Fruit fly (Drosophila melanogaster) whole organism, embryonic: Measurements from ENCODE around the gene CG15283.

Source experiments
- BEAF-32 ChIP-seq: fragments of 200-800 bp; sonication (Bioruptor generic); optimal IDR thresholded peaks from 3 replicates; lab custom pipeline; 2017; ENCODE audit warnings: missing biosample characterization, missing genetic modification characterization, mild to moderate bottlenecking, moderate library complexity, missing genetic modification reagents
- BtbVII ChIP-seq: fragments of 200-800 bp; sonication (Bioruptor generic); optimal IDR thresholded peaks from 3 replicates; lab custom pipeline; 2017; ENCODE audit warnings: missing biosample characterization, mild to moderate bottlenecking, missing genetic modification characterization
- CG1024 ChIP-seq: fragments of 200-800 bp; sonication (Bioruptor generic); IDR thresholded peaks from 2 replicates; pipeline ENCODE4 v1.3.6; 2022; ENCODE audit warnings: missing biosample characterization, missing genetic modification characterization
- CG11085 ChIP-seq: fragments of 200-800 bp; sonication (Bioruptor generic); IDR thresholded peaks from 2 replicates; pipeline ENCODE4 v1.3.6; 2022; ENCODE audit warnings: missing biosample characterization, missing genetic modification characterization
- CG11398 ChIP-seq: fragments of 200-800 bp; sonication (Bioruptor generic); optimal IDR thresholded peaks from 2 replicates; lab custom pipeline; 2016; ENCODE audit warnings: missing biosample characterization, missing genetic modification characterization
- CG12299 ChIP-seq: fragments of 200-800 bp; sonication (Bioruptor generic); optimal IDR thresholded peaks from 2 replicates; lab custom pipeline; 2018; ENCODE audit warnings: missing biosample characterization, mild to moderate bottlenecking, missing genetic modification characterization
- CG13894 ChIP-seq: fragments of 200-800 bp; sonication (Bioruptor generic); optimal IDR thresholded peaks from 3 replicates; lab custom pipeline; 2018; ENCODE audit warnings: missing biosample characterization, mild to moderate bottlenecking, missing genetic modification characterization, moderate library complexity
- CG14667 ChIP-seq: fragments of 200-800 bp; sonication (Bioruptor generic); IDR thresholded peaks from 2 replicates; pipeline ENCODE4 v1.3.6; 2022; ENCODE audit warnings: missing biosample characterization, missing genetic modification characterization
- CG15696 ChIP-seq: fragments of 200-800 bp; sonication (Bioruptor generic); optimal IDR thresholded peaks from 2 replicates; lab custom pipeline; 2019; ENCODE audit warnings: missing biosample characterization, mild to moderate bottlenecking, missing genetic modification characterization, moderate library complexity
- CG17361 ChIP-seq: fragments of 200-800 bp; sonication (Bioruptor generic); IDR thresholded peaks from 3 replicates; pipeline ENCODE4 v1.3.6; 2022; ENCODE audit warnings: missing biosample characterization, missing genetic modification characterization
- CG18011 ChIP-seq: fragments of 200-800 bp; sonication (Bioruptor generic); optimal IDR thresholded peaks from 2 replicates; lab custom pipeline; 2017; ENCODE audit warnings: missing biosample characterization, missing genetic modification characterization, mild to moderate bottlenecking, moderate library complexity, missing genotype
- CG18599 ChIP-seq: fragments of 200-800 bp; sonication (Bioruptor generic); optimal IDR thresholded peaks from 3 replicates; lab custom pipeline; 2017; ENCODE audit warnings: missing biosample characterization, missing genetic modification characterization, mild to moderate bottlenecking, moderate library complexity, missing genetic modification reagents
- CG2202 ChIP-seq: fragments of 200-800 bp; sonication (Bioruptor generic); optimal IDR thresholded peaks from 2 replicates; lab custom pipeline; 2018; ENCODE audit warnings: missing biosample characterization, mild to moderate bottlenecking, missing genetic modification characterization
- CG4707 ChIP-seq: fragments of 200-800 bp; sonication (Bioruptor generic); optimal IDR thresholded peaks from 2 replicates; lab custom pipeline; 2018; ENCODE audit warnings: missing biosample characterization, mild to moderate bottlenecking, missing genetic modification characterization, moderate library complexity
- CG9609 ChIP-seq: fragments of 200-800 bp; sonication (Bioruptor generic); optimal IDR thresholded peaks from 3 replicates; lab custom pipeline; 2016; ENCODE audit warnings: missing biosample characterization, missing genetic modification characterization
- CG9797 ChIP-seq: fragments of 200-800 bp; sonication (Bioruptor generic); optimal IDR thresholded peaks from 3 replicates; lab custom pipeline; 2018; ENCODE audit warnings: missing biosample characterization, mild to moderate bottlenecking, missing genetic modification characterization
- D19B ChIP-seq: fragments of 200-800 bp; sonication (Bioruptor generic); optimal IDR thresholded peaks from 2 replicates; lab custom pipeline; 2017; ENCODE audit warnings: missing biosample characterization, mild to moderate bottlenecking, missing genetic modification characterization
- Dbx ChIP-seq: fragments of 200-800 bp; sonication (Bioruptor generic); IDR thresholded peaks from 3 replicates; pipeline ENCODE4 v1.3.6; 2022; ENCODE audit warnings: missing biosample characterization, missing genetic modification characterization
- Fer1 ChIP-seq: fragments of 200-800 bp; sonication (Bioruptor generic); optimal IDR thresholded peaks from 2 replicates; lab custom pipeline; 2017; ENCODE audit warnings: missing biosample characterization, mild to moderate bottlenecking, missing genetic modification characterization
- Myb ChIP-seq: fragments of 200-800 bp; sonication (Bioruptor generic); optimal IDR thresholded peaks from 2 replicates; lab custom pipeline; 2016; ENCODE audit warnings: missing biosample characterization, missing genetic modification characterization
- NC2β ChIP-seq: fragments of 200-800 bp; sonication (Bioruptor generic); optimal IDR thresholded peaks from 2 replicates; lab custom pipeline; 2016; ENCODE audit warnings: missing biosample characterization, missing genetic modification characterization
- Scr ChIP-seq: fragments of 200-800 bp; sonication (Bioruptor generic); IDR thresholded peaks from 2 replicates; pipeline ENCODE4 v1.3.6; 2022; ENCODE audit warnings: missing biosample characterization, missing genetic modification characterization; ENCODE audit not compliant: partially characterized antibody
- Sox102F ChIP-seq: fragments of 200-800 bp; sonication (Bioruptor generic); optimal IDR thresholded peaks from 2 replicates; lab custom pipeline; 2018; ENCODE audit warnings: missing biosample characterization, mild to moderate bottlenecking, missing genetic modification characterization, moderate library complexity
- Sry-β ChIP-seq: fragments of 200-800 bp; sonication (Bioruptor generic); optimal IDR thresholded peaks from 2 replicates; lab custom pipeline; 2018; ENCODE audit warnings: missing biosample characterization, mild to moderate bottlenecking, missing genetic modification characterization, moderate library complexity
- Stat92E ChIP-seq, 3 experiments: fragments of >200 bp in 2 of 3; fragments of 200-800 bp in 1 of 3; sonication (Bioruptor generic) in 1 of 3; optimal IDR thresholded peaks; 2 replicates each; lab custom pipeline; 2017 to 2019; ENCODE audit warnings: missing biosample characterization in 3 of 3, missing genetic modification characterization in 3 of 3, mild to moderate bottlenecking in 1 of 3, moderate library complexity in 1 of 3
- Taf1 ChIP-seq: fragments of 200-800 bp; sonication (Bioruptor generic); IDR thresholded peaks from 2 replicates; pipeline ENCODE4 v1.3.6; 2022; ENCODE audit warnings: missing biosample characterization, missing genetic modification characterization
- ap ChIP-seq: fragments of 200-800 bp; sonication (Bioruptor generic); IDR thresholded peaks from 2 replicates; pipeline ENCODE4 v1.3.6; 2022; ENCODE audit warnings: missing biosample characterization, missing genetic modification characterization
- bab2 ChIP-seq: fragments of 200-800 bp; sonication (Bioruptor generic); optimal IDR thresholded peaks from 2 replicates; lab custom pipeline; 2016; ENCODE audit warnings: missing biosample characterization, missing genetic modification characterization
- btn ChIP-seq: fragments of 200-800 bp; sonication (Bioruptor generic); optimal IDR thresholded peaks from 2 replicates; lab custom pipeline; 2016; ENCODE audit warnings: missing biosample characterization, missing genetic modification characterization
- ci ChIP-seq: fragments of 200-800 bp; sonication (Bioruptor generic); IDR thresholded peaks from 3 replicates; pipeline ENCODE4 v1.3.6; 2022; ENCODE audit warnings: missing biosample characterization, missing genetic modification characterization
- crc ChIP-seq: fragments of 200-800 bp; sonication (Bioruptor generic); optimal IDR thresholded peaks from 2 replicates; lab custom pipeline; 2016; ENCODE audit warnings: missing biosample characterization, missing genetic modification characterization
- croc ChIP-seq: fragments of 200-800 bp; sonication (Bioruptor generic); conservative IDR thresholded peaks from 3 replicates; pipeline ENCODE4 v1.3.6; 2022; ENCODE audit warnings: missing biosample characterization, missing genetic modification characterization
- crp ChIP-seq, 2 experiments: fragments of 200-800 bp; sonication (Bioruptor generic); optimal IDR thresholded peaks; 2 replicates in 1 of 2; 3 replicates in 1 of 2; lab custom pipeline; 2017; ENCODE audit warnings: missing biosample characterization in 2 of 2, missing genetic modification characterization in 2 of 2, mild to moderate bottlenecking in 1 of 2, moderate library complexity in 1 of 2
- eve ChIP-seq, 2 experiments: fragments of >200 bp; optimal IDR thresholded peaks; 2 replicates each; lab custom pipeline; 2017; ENCODE audit warnings: missing biosample characterization in 2 of 2, missing genetic modification characterization in 2 of 2
- eyg ChIP-seq: fragments of 200-800 bp; sonication (Bioruptor generic); optimal IDR thresholded peaks from 3 replicates; lab custom pipeline; 2016; ENCODE audit warnings: missing biosample characterization, missing genetic modification characterization
- fd102C ChIP-seq: fragments of 200-800 bp; sonication (Bioruptor generic); optimal IDR thresholded peaks from 2 replicates; lab custom pipeline; 2018; ENCODE audit warnings: missing biosample characterization, mild to moderate bottlenecking, missing genetic modification characterization, moderate library complexity
- gcm ChIP-seq: fragments of 200-800 bp; sonication (Bioruptor generic); optimal IDR thresholded peaks from 2 replicates; lab custom pipeline; 2019; ENCODE audit warnings: missing biosample characterization, mild to moderate bottlenecking, missing genetic modification characterization, moderate library complexity
- gem ChIP-seq: fragments of 200-800 bp; sonication (Bioruptor generic); optimal IDR thresholded peaks from 2 replicates; lab custom pipeline; 2019; ENCODE audit warnings: missing biosample characterization, mild to moderate bottlenecking, missing genetic modification characterization, moderate library complexity
- gfzf ChIP-seq: fragments of 200-800 bp; sonication (Bioruptor generic); optimal IDR thresholded peaks from 2 replicates; lab custom pipeline; 2016; ENCODE audit warnings: missing biosample characterization, mild to moderate bottlenecking, missing genetic modification characterization, moderate library complexity
- hkb ChIP-seq, 2 experiments: fragments of 200-800 bp in 1 of 2; fragments of >200 bp in 1 of 2; sonication (Bioruptor generic) in 1 of 2; IDR thresholded peaks in 1 of 2; optimal IDR thresholded peaks in 1 of 2; 2 replicates each; pipeline versions ENCODE4 v1.3.6 to Lab custom; 2017 to 2022; ENCODE audit warnings: missing biosample characterization in 1 of 2, missing genetic modification characterization in 1 of 2
- jumu ChIP-seq: fragments of 200-800 bp; sonication (Bioruptor generic); optimal IDR thresholded peaks from 3 replicates; lab custom pipeline; 2016; ENCODE audit warnings: missing biosample characterization, missing genetic modification characterization
- lola ChIP-seq, 3 experiments: fragments of >200 bp in 2 of 3; fragments of 200-800 bp in 1 of 3; sonication (Bioruptor generic) in 1 of 3; optimal IDR thresholded peaks; 2 replicates each; lab custom pipeline; 2017 to 2019; ENCODE audit warnings: missing biosample characterization in 3 of 3, missing genetic modification characterization in 3 of 3, mild to moderate bottlenecking in 1 of 3, moderate library complexity in 1 of 3
- oc ChIP-seq: fragments of 200-800 bp; sonication (Bioruptor generic); optimal IDR thresholded peaks from 2 replicates; lab custom pipeline; 2018; ENCODE audit warnings: missing biosample characterization, mild to moderate bottlenecking, missing genetic modification characterization, moderate library complexity
- pan ChIP-seq, 4 experiments: fragments of >200 bp in 3 of 4; fragments of 200-800 bp in 1 of 4; sonication (Bioruptor generic) in 1 of 4; optimal IDR thresholded peaks in 3 of 4; IDR thresholded peaks in 1 of 4; 2 replicates each; pipeline versions ENCODE4 v1.3.6 to Lab custom; 2017 to 2022; ENCODE audit warnings: missing biosample characterization in 2 of 4, missing genetic modification characterization in 2 of 4, mixed read lengths in 1 of 4
- prd ChIP-seq, 3 experiments: fragments of >200 bp in 2 of 3; fragments of 200-800 bp in 1 of 3; sonication (Bioruptor generic) in 1 of 3; optimal IDR thresholded peaks in 2 of 3; IDR thresholded peaks in 1 of 3; 2 replicates in 2 of 3; 3 replicates in 1 of 3; pipeline versions ENCODE4 v1.3.6 to Lab custom; 2017 to 2022; ENCODE audit warnings: missing biosample characterization in 1 of 3, missing genetic modification characterization in 1 of 3
- sd ChIP-seq: fragments of 200-800 bp; sonication (Bioruptor generic); optimal IDR thresholded peaks from 3 replicates; lab custom pipeline; 2018; ENCODE audit warnings: missing biosample characterization, mild to moderate bottlenecking, missing genetic modification characterization, moderate library complexity
- sim ChIP-seq: fragments of 200-800 bp; sonication (Bioruptor generic); IDR thresholded peaks from 2 replicates; pipeline ENCODE4 v1.3.6; 2022; ENCODE audit warnings: missing biosample characterization, missing genetic modification characterization
- tgo ChIP-seq: fragments of 200-800 bp; sonication (Bioruptor generic); IDR thresholded peaks from 3 replicates; pipeline ENCODE4 v1.3.6; 2022; ENCODE audit warnings: missing biosample characterization, missing genetic modification characterization
- tin ChIP-seq: fragments of 200-800 bp; sonication (Bioruptor generic); optimal IDR thresholded peaks from 3 replicates; lab custom pipeline; 2016; ENCODE audit warnings: missing biosample characterization, missing genetic modification characterization
- vnd ChIP-seq: fragments of 200-800 bp; sonication (Bioruptor generic); IDR thresholded peaks from 3 replicates; pipeline ENCODE4 v1.3.6; 2022; ENCODE audit warnings: missing biosample characterization, missing genetic modification characterization; ENCODE audit not compliant: partially characterized antibody
- yki ChIP-seq: fragments of >200 bp; optimal IDR thresholded peaks from 3 replicates; lab custom pipeline; 2018

The CG15283 gene

DNA sequence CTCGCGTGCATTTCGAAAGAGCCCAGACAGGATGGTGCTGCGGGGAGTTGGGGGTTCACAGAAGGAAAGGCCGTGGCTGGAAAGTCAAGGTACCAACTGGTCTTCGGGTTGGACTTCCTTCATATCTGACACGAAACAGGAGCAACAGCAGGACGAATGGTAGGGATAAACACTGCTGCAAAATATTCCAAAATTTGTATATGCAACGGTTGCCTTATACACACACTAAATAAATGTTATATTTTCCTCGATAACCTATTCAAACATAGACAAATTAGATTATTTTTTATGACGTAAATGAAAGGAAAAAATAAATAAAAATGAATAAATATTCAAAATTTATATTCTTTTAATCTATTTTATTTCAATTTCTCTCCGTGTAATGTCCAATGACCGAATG, 19.0 kb upstream of the CG15283 start (continued):
- TF ChIP-seq lola (GFP tag; optimal IDR thresholded peaks at IDR 0.05; lab: Kevin White, UChicago) (peak in 1 of 3 experiments; percentile 16), gfzf (GFP tag; lab: Kevin White, UChicago) (no peak), ap (GFP tag; lab: Robert Waterston, UW) (no peak), Myb (GFP tag; lab: Kevin White, UChicago) (no peak), BtbVII (no peak), CG13894 (tag; lab: Kevin White, UChicago) (no peak), Taf1 (GFP tag; lab: Robert Waterston, UW) (no peak), BEAF-32 (no peak), fd102C (no peak), crp (GFP tag; optimal IDR thresholded peaks at IDR 0.05; lab: Kevin White, UChicago) (no peak), btn (no peak), ci (GFP tag; lab: Robert Waterston, UW) (no peak), gcm (no peak), CG1024 (no peak), yki (lab: Kevin White, UChicago) (no peak), tin (GFP tag; lab: Kevin White, UChicago) (no peak), bab2 (no peak), croc (no peak), crc (no peak), Dbx (GFP tag; lab: Robert Waterston, UW) (no peak), eve (GFP tag; optimal IDR thresholded peaks at IDR 0.05; lab: Kevin White, UChicago) (no peak), Sry-β (GFP tag; lab: Kevin White, UChicago) (no peak), Scr (GFP tag; lab: Robert Waterston, UW) (no peak), CG9797 (GFP tag; lab: Kevin White, UChicago) (no peak), jumu (no peak), CG18011 (GFP tag; lab: Kevin White, UChicago) (no peak), CG11085 (no peak), sd (no peak), oc (tag; lab: Kevin White, UChicago) (no peak), Sox102F (GFP tag; lab: Kevin White, UChicago) (no peak), CG9609 (GFP tag; lab: Kevin White, UChicago) (no peak), Fer1 (no peak), prd (optimal IDR thresholded peaks at IDR 0.05; lab: Kevin White, UChicago) (no peak), prd (GFP tag; IDR thresholded peaks at IDR 0.05; lab: Robert Waterston, UW) (peak; percentile 40; the same call in 1 of the 3 replicates), CG18599 (GFP tag; lab: Kevin White, UChicago) (no peak), CG17361 (no peak), sim (GFP tag; lab: Robert Waterston, UW) (no peak)

- TF ChIP-seq gem (tag; lab: Kevin White, UChicago) (peak; percentile 1), CG4707 (GFP tag; lab: Kevin White, UChicago) (peak; percentile 51), D19B (GFP tag; lab: Kevin White, UChicago) (no peak), hkb (optimal IDR thresholded peaks at IDR 0.05; lab: Kevin White, UChicago) (no peak), hkb (GFP tag; IDR thresholded peaks at IDR 0.05; lab: Robert Waterston, UW) (no peak), tgo (GFP tag; lab: Robert Waterston, UW) (0 out of 3 replicates have a peak, but pooled peaks have one; percentile 15), CG12299 (tag; lab: Kevin White, UChicago) (no peak), CG2202 (no peak), eyg (GFP tag; lab: Kevin White, UChicago) (no peak), CG14667 (no peak), CG11398 (GFP tag; lab: Kevin White, UChicago) (no peak), Stat92E (GFP tag; optimal IDR thresholded peaks at IDR 0.05; lab: Kevin White, UChicago) (peak in 1 of 3 experiments; percentile 53), vnd (GFP tag; lab: Robert Waterston, UW) (no peak), NC2β (GFP tag; lab: Kevin White, UChicago) (no peak), CG15696 (tag; lab: Kevin White, UChicago) (peak; percentile 4), pan (optimal IDR thresholded peaks at IDR 0.05; lab: Kevin White, UChicago) (no peak), pan (GFP tag; optimal IDR thresholded peaks at IDR 0.05 in 1 of 2, IDR thresholded peaks at IDR 0.05 in 1 of 2) (peak in 1 of 2 experiments; percentile 16)
Measured at dm6 chr2L:14464974-14465373, 14.3 kb upstream of the CG15283 start.
